Fruit fly (Drosophila melanogaster): Measurements from ENCODE around the gene unk.
A peak's percentile ranks its signal among the peaks of the same experiment; 100 is the strongest.

DNA sequence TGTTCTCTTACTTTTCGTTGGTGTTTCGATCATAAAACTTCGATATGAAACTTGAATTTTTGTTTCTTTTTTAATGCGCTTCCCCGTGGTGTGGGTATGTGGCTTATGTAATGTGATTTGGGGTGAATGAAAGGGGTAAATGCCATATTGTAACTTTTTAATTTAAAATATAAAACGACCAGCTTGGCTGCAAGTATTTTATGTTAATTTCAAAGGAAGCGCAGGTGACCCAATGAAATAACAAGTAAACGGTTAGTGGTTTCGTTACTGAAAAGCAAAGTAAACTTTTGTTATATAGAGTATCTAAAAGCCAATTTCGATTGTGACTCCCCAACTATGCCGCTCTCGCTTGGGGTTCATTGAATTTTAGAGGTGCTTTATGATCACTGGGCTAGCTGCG is 13.0 kb downstream of the unk start:
- TF ChIP-seq Abd-B (GFP tag; optimal IDR thresholded peaks at IDR 0.05) (no peak), sage (GFP tag; optimal IDR thresholded peaks at IDR 0.05) (no peak), CG32264 (GFP tag; optimal IDR thresholded peaks at IDR 0.05) (no peak), tai (GFP tag; optimal IDR thresholded peaks at IDR 0.05) (no peak), psq (GFP tag; optimal IDR thresholded peaks at IDR 0.05) (peak; percentile 26), Dfd (GFP tag; optimal IDR thresholded peaks at IDR 0.05) (no peak), woc (GFP tag; optimal IDR thresholded peaks at IDR 0.05) (peak; percentile 30), sv (GFP tag; optimal IDR thresholded peaks at IDR 0.05) (no peak), Hr78 (GFP tag; optimal IDR thresholded peaks at IDR 0.05) (no peak), lola (GFP tag; optimal IDR thresholded peaks at IDR 0.05) (no peak)
